Worm (Caenorhabditis elegans) whole organism, late embryonic: ENCODE results near the gene tag-196.

Source experiments
- C08G9.2 ChIP-seq: sonication (generic microtip); optimal IDR thresholded peaks from 2 replicates; lab custom pipeline; 2016; ENCODE audit warnings: mild to moderate bottlenecking, missing genetic modification characterization, moderate library complexity, missing compliant biosample characterization
- F13H6.1 ChIP-seq: sonication (generic microtip); optimal IDR thresholded peaks from 2 replicates; lab custom pipeline; 2016; ENCODE audit warnings: missing genetic modification characterization, missing compliant biosample characterization
- K09A11.1 ChIP-seq: sonication (generic microtip); optimal IDR thresholded peaks from 2 replicates; lab custom pipeline; 2017; ENCODE audit warnings: antibody characterized with exemption, mild to moderate bottlenecking, missing genetic modification characterization, missing compliant biosample characterization; ENCODE audit not compliant: insufficient read depth
- Y22D7AL.16 ChIP-seq: sonication (generic microtip); optimal IDR thresholded peaks from 2 replicates; lab custom pipeline; 2016; ENCODE audit warnings: missing genetic modification characterization, missing compliant biosample characterization
- ama-1 ChIP-seq: fragments of 150-350 bp; optimal IDR thresholded peaks from 2 replicates; lab custom pipeline; 2014
- ceh-18 ChIP-seq: sonication (generic microtip); optimal IDR thresholded peaks from 2 replicates; lab custom pipeline; 2016; ENCODE audit warnings: missing genetic modification characterization, missing compliant biosample characterization
- ceh-19 ChIP-seq: fragments of 200-800 bp; sonication (Bioruptor generic); optimal IDR thresholded peaks from 2 replicates; lab custom pipeline; 2018; ENCODE audit warnings: mild to moderate bottlenecking, missing genetic modification characterization, missing compliant biosample characterization
- ceh-2 ChIP-seq: sonication (generic microtip); optimal IDR thresholded peaks from 2 replicates; lab custom pipeline; 2016; ENCODE audit warnings: missing genotype, missing genetic modification characterization, missing compliant biosample characterization
- ceh-24 ChIP-seq: sonication (generic microtip); optimal IDR thresholded peaks from 2 replicates; lab custom pipeline; 2016; ENCODE audit warnings: mild to moderate bottlenecking, missing genetic modification characterization, missing compliant biosample characterization
- ceh-30 ChIP-seq: fragments of 150-350 bp; optimal IDR thresholded peaks from 2 replicates; lab custom pipeline; 2014; ENCODE audit warnings: missing biosample characterization, missing genetic modification characterization
- ceh-34 ChIP-seq: sonication (generic microtip); optimal IDR thresholded peaks from 2 replicates; lab custom pipeline; 2016; ENCODE audit warnings: mild to moderate bottlenecking, missing genetic modification characterization, missing compliant biosample characterization
- ceh-48 ChIP-seq: sonication (generic microtip); optimal IDR thresholded peaks from 2 replicates; lab custom pipeline; 2016; ENCODE audit warnings: missing genetic modification characterization, inconsistent platforms, missing compliant biosample characterization
- ceh-6 ChIP-seq: fragments of 200-800 bp; sonication (Bioruptor generic); optimal IDR thresholded peaks from 2 replicates; lab custom pipeline; 2018; ENCODE audit warnings: mild to moderate bottlenecking, missing genetic modification characterization, missing compliant biosample characterization
- che-1 ChIP-seq: sonication (generic microtip); optimal IDR thresholded peaks from 2 replicates; lab custom pipeline; 2016; ENCODE audit warnings: mild to moderate bottlenecking, missing genetic modification characterization, missing compliant biosample characterization
- dmd-4 ChIP-seq: sonication (generic microtip); optimal IDR thresholded peaks from 2 replicates; lab custom pipeline; 2016; ENCODE audit warnings: borderline replicate concordance, missing genetic modification characterization, missing compliant biosample characterization
- ets-4 ChIP-seq: sonication (generic microtip); optimal IDR thresholded peaks from 2 replicates; lab custom pipeline; 2016; ENCODE audit warnings: missing genetic modification characterization, missing compliant biosample characterization
- eyg-1 ChIP-seq: sonication (generic microtip); optimal IDR thresholded peaks from 2 replicates; lab custom pipeline; 2016; ENCODE audit warnings: missing genotype, missing genetic modification characterization, missing compliant biosample characterization
- gmeb-2 ChIP-seq: sonication (generic microtip); optimal IDR thresholded peaks from 2 replicates; lab custom pipeline; 2016; ENCODE audit warnings: missing genetic modification characterization, inconsistent platforms, missing compliant biosample characterization
- hlh-15 ChIP-seq: sonication (generic microtip); optimal IDR thresholded peaks from 2 replicates; lab custom pipeline; 2016; ENCODE audit warnings: missing genetic modification characterization, missing compliant biosample characterization
- hlh-6 ChIP-seq: sonication (generic microtip); optimal IDR thresholded peaks from 2 replicates; lab custom pipeline; 2016; ENCODE audit warnings: missing genotype, missing genetic modification characterization, missing compliant biosample characterization
- hlh-8 ChIP-seq: sonication (generic microtip); optimal IDR thresholded peaks from 2 replicates; lab custom pipeline; 2016; ENCODE audit warnings: missing genotype, missing genetic modification characterization, missing compliant biosample characterization
- lin-11 ChIP-seq: fragments of 200-800 bp; sonication (Bioruptor generic); optimal IDR thresholded peaks from 2 replicates; lab custom pipeline; 2018; ENCODE audit warnings: mild to moderate bottlenecking, missing genetic modification characterization, missing compliant biosample characterization
- madf-2 ChIP-seq: sonication (generic microtip); optimal IDR thresholded peaks from 2 replicates; lab custom pipeline; 2017; ENCODE audit warnings: missing genetic modification characterization, missing compliant biosample characterization
- mec-3 ChIP-seq: sonication (generic microtip); optimal IDR thresholded peaks from 2 replicates; lab custom pipeline; 2016; ENCODE audit warnings: borderline replicate concordance, missing genetic modification characterization, missing compliant biosample characterization
- nhr-232 ChIP-seq: sonication (generic microtip); optimal IDR thresholded peaks from 2 replicates; lab custom pipeline; 2016; ENCODE audit warnings: missing genetic modification characterization, missing compliant biosample characterization
- npax-4 ChIP-seq: sonication (generic microtip); optimal IDR thresholded peaks from 2 replicates; lab custom pipeline; 2016; ENCODE audit warnings: missing genetic modification characterization, missing compliant biosample characterization
- odd-2 ChIP-seq: sonication (generic microtip); optimal IDR thresholded peaks from 2 replicates; lab custom pipeline; 2017; ENCODE audit warnings: antibody characterized with exemption, mild to moderate bottlenecking, missing genetic modification characterization, missing compliant biosample characterization
- pag-3 ChIP-seq: sonication (generic microtip); optimal IDR thresholded peaks from 2 replicates; lab custom pipeline; 2016; ENCODE audit warnings: missing compliant biosample characterization, missing genetic modification characterization, borderline replicate concordance
- pat-9 ChIP-seq: fragments of 200-800 bp; sonication (Bioruptor generic); optimal IDR thresholded peaks from 2 replicates; lab custom pipeline; 2018; ENCODE audit warnings: mild to moderate bottlenecking, missing genetic modification characterization, moderate library complexity, missing compliant biosample characterization
- pax-1 ChIP-seq: fragments of 150-350 bp; optimal IDR thresholded peaks from 2 replicates; lab custom pipeline; 2014; ENCODE audit warnings: missing biosample characterization, missing genetic modification characterization
- pha-4 ChIP-seq: fragments of 150-350 bp; optimal IDR thresholded peaks from 2 replicates; lab custom pipeline; 2018; ENCODE audit warnings: missing biosample characterization, missing genetic modification reagents, missing genetic modification characterization
- pqm-1 ChIP-seq: sonication (generic microtip); optimal IDR thresholded peaks from 2 replicates; lab custom pipeline; 2016; ENCODE audit warnings: missing genetic modification characterization, missing compliant biosample characterization
- ref-2 ChIP-seq: sonication (generic microtip); optimal IDR thresholded peaks from 2 replicates; lab custom pipeline; 2016; ENCODE audit warnings: missing genetic modification characterization, missing compliant biosample characterization
- rnt-1 ChIP-seq: sonication (generic microtip); optimal IDR thresholded peaks from 2 replicates; lab custom pipeline; 2016; ENCODE audit warnings: missing genetic modification characterization, missing compliant biosample characterization
- sox-2 ChIP-seq: fragments of 200-800 bp; sonication (Bioruptor generic); IDR thresholded peaks from 2 replicates; pipeline ENCODE4 v1.3.6; 2022; ENCODE audit warnings: missing genetic modification reagents, missing genetic modification characterization, missing compliant biosample characterization
- sox-4 ChIP-seq: sonication (generic microtip); optimal IDR thresholded peaks from 2 replicates; lab custom pipeline; 2017; ENCODE audit warnings: mild to moderate bottlenecking, missing genetic modification characterization, inconsistent platforms, missing compliant biosample characterization
- syd-9 ChIP-seq: sonication (generic microtip); optimal IDR thresholded peaks from 2 replicates; lab custom pipeline; 2016; ENCODE audit warnings: mild to moderate bottlenecking, missing genetic modification characterization, moderate library complexity, missing compliant biosample characterization
- tbx-2 ChIP-seq: sonication (generic microtip); optimal IDR thresholded peaks from 2 replicates; lab custom pipeline; 2016; ENCODE audit warnings: missing genetic modification characterization, missing compliant biosample characterization
- ttx-3 ChIP-seq: sonication (generic microtip); optimal IDR thresholded peaks from 2 replicates; lab custom pipeline; 2016; ENCODE audit warnings: missing genetic modification reagents, missing genetic modification characterization, missing compliant biosample characterization
- unc-3 ChIP-seq, 2 experiments: fragments of 200-800 bp in 1 of 2; sonication (Bioruptor generic) in 1 of 2; sonication (generic microtip) in 1 of 2; conservative IDR thresholded peaks in 1 of 2; optimal IDR thresholded peaks in 1 of 2; 2 replicates each; pipeline versions ENCODE4 v1.3.6 to Lab custom; 2016 to 2022; ENCODE audit warnings: missing compliant biosample characterization in 2 of 2, missing genetic modification characterization in 2 of 2, missing genetic modification reagents in 1 of 2
- unc-55 ChIP-seq: sonication (generic microtip); optimal IDR thresholded peaks from 2 replicates; lab custom pipeline; 2017; ENCODE audit warnings: missing biosample characterization, missing genetic modification reagents, missing genetic modification characterization
- unc-86 ChIP-seq: sonication (generic microtip); optimal IDR thresholded peaks from 2 replicates; lab custom pipeline; 2016; ENCODE audit warnings: missing genetic modification characterization, missing compliant biosample characterization
- zip-5 ChIP-seq: sonication (generic microtip); optimal IDR thresholded peaks from 2 replicates; lab custom pipeline; 2016; ENCODE audit warnings: missing genetic modification characterization, missing compliant biosample characterization

Gene tag-196

DNA sequence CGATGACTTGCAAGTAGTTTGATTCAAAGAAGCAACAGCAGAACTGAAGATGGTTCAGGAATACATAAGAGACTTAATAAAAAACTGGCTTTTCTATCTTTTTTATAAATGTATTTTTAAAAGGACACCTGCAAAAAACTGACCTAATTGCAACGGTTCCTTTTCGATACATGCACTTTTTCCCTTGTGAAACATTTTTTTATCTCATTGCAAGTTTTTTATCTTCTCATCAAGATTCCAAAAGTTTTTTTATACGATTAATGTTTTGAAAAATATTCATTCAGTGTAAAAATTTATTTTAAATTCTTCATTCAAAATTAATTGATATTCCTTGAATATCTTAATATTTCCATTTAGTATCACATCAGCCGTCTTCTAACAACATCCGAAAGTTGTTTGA, 40.9 kb downstream of the tag-196 start, which contains the start of gene oac-29:
TSS of gene oac-29 (minus strand) at position 101 of the 400 bp plus-strand sequence.
- TF ChIP-seq rnt-1 (tag; lab: Kevin White, UChicago) (no peak), pqm-1 (tag; lab: Kevin White, UChicago) (no peak), sox-2 (GFP tag; lab: Robert Waterston, UW) (no peak), ceh-24 (no peak), ama-1 (no peak), K09A11.1 (tag; lab: Kevin White, UChicago) (no peak), ceh-30 (tag; lab: Kevin White, UChicago) (no peak), lin-11 (no peak), nhr-232 (tag; lab: Kevin White, UChicago) (no peak), hlh-6 (tag; lab: Kevin White, UChicago) (no peak), che-1 (tag; lab: Kevin White, UChicago) (no peak), ets-4 (no peak), tbx-2 (tag; lab: Kevin White, UChicago) (no peak), unc-55 (GFP tag; lab: Kevin White, UChicago) (no peak), ceh-2 (tag; lab: Kevin White, UChicago) (no peak), hlh-8 (tag; lab: Kevin White, UChicago) (no peak), pax-1 (tag; lab: Kevin White, UChicago) (no peak), F13H6.1 (tag; lab: Kevin White, UChicago) (no peak), pha-4 (tag; lab: Kevin White, UChicago) (no peak)

DNA sequence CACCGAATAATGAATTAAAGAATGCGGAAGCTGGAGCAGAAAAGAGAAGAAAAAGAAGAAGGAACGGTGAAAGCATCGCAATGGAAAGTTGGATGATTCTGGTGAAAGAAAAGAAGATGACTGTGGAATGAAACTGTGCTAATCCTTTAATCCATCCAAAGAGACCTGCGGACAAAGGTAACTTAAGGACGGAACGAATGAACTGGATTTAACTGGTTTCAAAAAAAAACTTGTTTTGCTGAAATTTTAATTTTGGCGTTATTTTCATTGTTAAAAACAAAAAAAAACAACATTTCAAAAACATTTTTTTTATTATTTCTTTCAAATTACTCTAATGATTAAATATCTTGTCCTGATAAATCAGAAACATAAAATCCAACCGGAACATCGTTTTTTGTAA, 42.2 kb downstream of the tag-196 start, which contains the start of gene grl-12:
TSS of gene grl-12 (minus strand) at position 101 of the 400 bp plus-strand sequence.
- TF ChIP-seq Y22D7AL.16 (tag; lab: Kevin White, UChicago) (no peak), ceh-6 (GFP tag; lab: Kevin White, UChicago) (no peak), ceh-18 (tag; lab: Kevin White, UChicago) (no peak), unc-3 (GFP tag; conservative IDR thresholded peaks at IDR 0.05; lab: Robert Waterston, UW) (no peak), unc-3 (tag; optimal IDR thresholded peaks at IDR 0.05; lab: Kevin White, UChicago) (no peak), rnt-1 (tag; lab: Kevin White, UChicago) (no peak), gmeb-2 (tag; lab: Kevin White, UChicago) (no peak), eyg-1 (tag; lab: Kevin White, UChicago) (no peak), lin-11 (no peak), ceh-30 (tag; lab: Kevin White, UChicago) (no peak), ceh-34 (tag; lab: Kevin White, UChicago) (no peak), syd-9 (tag; lab: Kevin White, UChicago) (no peak), ceh-19 (GFP tag; lab: Kevin White, UChicago) (no peak), odd-2 (tag; lab: Kevin White, UChicago) (no peak), madf-2 (no peak), sox-4 (no peak), C08G9.2 (no peak)

DNA sequence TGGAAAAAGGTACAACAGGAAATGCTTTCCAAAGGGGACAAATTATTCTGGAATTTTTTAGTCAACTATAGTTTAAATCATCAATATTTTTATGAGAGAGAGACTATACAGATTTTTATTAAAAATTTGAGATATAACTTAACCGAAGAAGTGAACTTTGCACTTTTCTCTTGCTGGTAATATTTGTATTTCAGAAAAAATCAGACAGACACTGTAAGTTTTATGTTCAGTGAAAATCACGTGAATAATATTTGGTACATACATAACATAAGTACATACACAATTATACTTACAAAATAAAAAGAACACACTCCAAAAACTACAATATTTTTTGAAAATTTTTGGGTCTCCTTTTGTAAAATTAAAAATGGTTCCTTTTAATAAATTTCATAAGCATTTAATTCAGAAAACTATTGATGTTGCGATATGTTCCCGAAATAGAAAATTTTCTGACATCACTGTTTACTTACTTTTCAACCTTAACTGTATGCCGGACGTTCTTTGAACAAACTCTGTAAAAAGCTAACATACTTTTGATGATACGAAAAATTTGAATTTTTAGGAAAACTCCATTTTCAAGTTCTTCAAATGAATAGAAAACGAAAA, 43.1 kb downstream of the tag-196 start, which contains the start of the genes F28A12.10 and acd-4:
TSS of gene F28A12.10 (minus strand) at position 101 of the 606 bp plus-strand sequence.
TSS of gene acd-4 (plus strand) at position 556 of the 606 bp plus-strand sequence.
- no peak for TF ChIP-seq sox-4
- TF ChIP-seq hlh-15, result no peak
- no peak for TF ChIP-seq pqm-1 (tag; lab: Kevin White, UChicago)
- TF ChIP-seq hlh-6 (tag; lab: Kevin White, UChicago), result no peak
- TF ChIP-seq pag-3 (tag; lab: Kevin White, UChicago), result no peak
- TF ChIP-seq zip-5 (tag; lab: Kevin White, UChicago), result no peak
- no peak for TF ChIP-seq ceh-48 (tag; lab: Kevin White, UChicago)
- TF ChIP-seq dmd-4, result no peak
- no peak for TF ChIP-seq ref-2 (tag; lab: Kevin White, UChicago)
- no peak for TF ChIP-seq pat-9 (tag; lab: Kevin White, UChicago)
- TF ChIP-seq madf-2, result no peak
- TF ChIP-seq mec-3, result no peak
- no peak for TF ChIP-seq C08G9.2
- no peak for TF ChIP-seq lin-11
- no peak for TF ChIP-seq ttx-3
- no peak for TF ChIP-seq ets-4
- TF ChIP-seq unc-86 (tag; lab: Kevin White, UChicago), result no peak
- no peak for TF ChIP-seq npax-4 (tag; lab: Kevin White, UChicago)
